Fruit fly (Drosophila melanogaster) whole organism, embryonic: ENCODE results near the gene shi.

Experiments
- Awh ChIP-seq: fragments of 200-800 bp; sonication (Bioruptor generic); IDR thresholded peaks from 2 replicates; pipeline ENCODE4, ENCODE4 v1.3.6; 2022; ENCODE audit warnings: missing biosample characterization, missing genetic modification characterization
- Bteb2 ChIP-seq: fragments of 200-800 bp; sonication (Bioruptor generic); optimal IDR thresholded peaks from 2 replicates; lab custom pipeline; 2016; ENCODE audit warnings: missing biosample characterization, missing genetic modification characterization
- CG10431 ChIP-seq: fragments of 200-800 bp; sonication (Bioruptor generic); optimal IDR thresholded peaks from 3 replicates; lab custom pipeline; 2018; ENCODE audit warnings: missing biosample characterization, mild to moderate bottlenecking, missing genetic modification characterization
- CG11247 ChIP-seq: fragments of 200-800 bp; sonication (Bioruptor generic); IDR thresholded peaks from 2 replicates; pipeline ENCODE4 v1.3.6; 2022; ENCODE audit warnings: missing biosample characterization, missing genetic modification characterization
- CG1233 ChIP-seq: fragments of 200-800 bp; sonication (Bioruptor generic); optimal IDR thresholded peaks from 4 replicates; lab custom pipeline; 2018; ENCODE audit warnings: missing biosample characterization, mild to moderate bottlenecking, missing genetic modification characterization
- CG14710 ChIP-seq: fragments of 200-800 bp; sonication (Bioruptor generic); optimal IDR thresholded peaks from 3 replicates; lab custom pipeline; 2019; ENCODE audit warnings: missing biosample characterization, mild to moderate bottlenecking, missing genetic modification characterization, moderate library complexity
- CG1647 ChIP-seq: fragments of 200-800 bp; sonication (Bioruptor generic); optimal IDR thresholded peaks from 3 replicates; lab custom pipeline; 2016; ENCODE audit warnings: missing biosample characterization, missing genetic modification characterization
- CG17385 ChIP-seq: fragments of 200-800 bp; sonication (Bioruptor generic); optimal IDR thresholded peaks from 3 replicates; lab custom pipeline; 2018; ENCODE audit warnings: missing biosample characterization, mild to moderate bottlenecking, missing genetic modification characterization
- CG3407 ChIP-seq: fragments of 200-800 bp; sonication (Bioruptor generic); optimal IDR thresholded peaks from 2 replicates; lab custom pipeline; 2018; ENCODE audit warnings: missing biosample characterization, mild to moderate bottlenecking, missing genetic modification characterization
- CG4820 ChIP-seq: fragments of 200-800 bp; sonication (Bioruptor generic); optimal IDR thresholded peaks from 3 replicates; lab custom pipeline; 2016; ENCODE audit warnings: missing biosample characterization, missing genetic modification characterization
- CG5245 ChIP-seq: fragments of 200-800 bp; sonication (Bioruptor generic); optimal IDR thresholded peaks from 3 replicates; lab custom pipeline; 2016; ENCODE audit warnings: missing biosample characterization, missing genetic modification characterization
- CG6765 ChIP-seq: fragments of 200-800 bp; sonication (Bioruptor generic); optimal IDR thresholded peaks from 3 replicates; lab custom pipeline; 2017; ENCODE audit warnings: missing biosample characterization, mild to moderate bottlenecking, missing genetic modification characterization
- CG6813 ChIP-seq: fragments of 200-800 bp; sonication (Bioruptor generic); optimal IDR thresholded peaks from 2 replicates; lab custom pipeline; 2017; ENCODE audit warnings: missing biosample characterization, missing genetic modification characterization, mild to moderate bottlenecking, moderate library complexity, missing genetic modification reagents
- CG7372 ChIP-seq: fragments of 200-800 bp; sonication (Bioruptor generic); IDR thresholded peaks from 2 replicates; pipeline ENCODE4 v1.3.6; 2022; ENCODE audit warnings: missing biosample characterization, missing genetic modification characterization
- CG7987 ChIP-seq: fragments of 200-800 bp; sonication (Bioruptor generic); optimal IDR thresholded peaks from 2 replicates; lab custom pipeline; 2018; ENCODE audit warnings: missing biosample characterization, mild to moderate bottlenecking, missing genetic modification characterization, moderate library complexity
- CG8765 ChIP-seq: fragments of 200-800 bp; sonication (Bioruptor generic); IDR thresholded peaks from 2 replicates; pipeline ENCODE4 v1.3.6; 2022; ENCODE audit warnings: missing biosample characterization, missing genetic modification characterization
- CG9437 ChIP-seq: fragments of 200-800 bp; sonication (Bioruptor generic); optimal IDR thresholded peaks from 2 replicates; lab custom pipeline; 2018; ENCODE audit warnings: missing biosample characterization, mild to moderate bottlenecking, missing genetic modification characterization
- CHES-1-like ChIP-seq: fragments of 200-800 bp; sonication (Bioruptor generic); optimal IDR thresholded peaks from 2 replicates; lab custom pipeline; 2016; ENCODE audit warnings: missing biosample characterization, missing genetic modification characterization
- Doc2 ChIP-seq: fragments of 200-800 bp; sonication (Bioruptor generic); IDR thresholded peaks from 2 replicates; pipeline ENCODE4 v1.3.6; 2022; ENCODE audit warnings: missing biosample characterization, missing genetic modification characterization
- Doc3 ChIP-seq: fragments of 200-800 bp; sonication (Bioruptor generic); IDR thresholded peaks from 3 replicates; pipeline ENCODE4 v1.3.6; 2022; ENCODE audit warnings: missing biosample characterization, missing genetic modification characterization; ENCODE audit not compliant: partially characterized antibody
- H2.0 ChIP-seq: fragments of 200-800 bp; sonication (Bioruptor generic); IDR thresholded peaks from 2 replicates; pipeline ENCODE4 v1.3.6; 2022; ENCODE audit warnings: missing biosample characterization, missing genetic modification characterization
- Hmx ChIP-seq: fragments of 200-800 bp; sonication (Bioruptor generic); optimal IDR thresholded peaks from 2 replicates; lab custom pipeline; 2016; ENCODE audit warnings: missing biosample characterization, missing genetic modification characterization
- Lhr ChIP-seq: fragments of 200-800 bp; sonication (Bioruptor generic); optimal IDR thresholded peaks from 3 replicates; lab custom pipeline; 2017; ENCODE audit warnings: mild to moderate bottlenecking, missing biosample characterization, missing genetic modification reagents, missing genetic modification characterization
- MBD-R2 ChIP-seq: fragments of 200-800 bp; sonication (Bioruptor generic); IDR thresholded peaks from 2 replicates; pipeline ENCODE4 v1.3.6; 2022; ENCODE audit warnings: missing biosample characterization, missing genetic modification characterization
- NFAT ChIP-seq: fragments of 200-800 bp; sonication (Bioruptor generic); IDR thresholded peaks from 2 replicates; pipeline ENCODE4 v1.3.6; 2022; ENCODE audit warnings: missing biosample characterization, missing genetic modification characterization
- PHDP ChIP-seq: fragments of 200-800 bp; sonication (Bioruptor generic); optimal IDR thresholded peaks from 3 replicates; lab custom pipeline; 2018; ENCODE audit warnings: missing biosample characterization, mild to moderate bottlenecking, missing genetic modification characterization, moderate library complexity
- Sin3A ChIP-seq: fragments of >200 bp; optimal IDR thresholded peaks from 2 replicates; lab custom pipeline; 2018
- Sry-β ChIP-seq: fragments of 200-800 bp; sonication (Bioruptor generic); optimal IDR thresholded peaks from 2 replicates; lab custom pipeline; 2018; ENCODE audit warnings: missing biosample characterization, mild to moderate bottlenecking, missing genetic modification characterization, moderate library complexity
- Usf ChIP-seq: fragments of 200-800 bp; sonication (Bioruptor generic); optimal IDR thresholded peaks from 2 replicates; lab custom pipeline; 2017; ENCODE audit warnings: missing genotype, missing biosample characterization, missing genetic modification characterization
- aop ChIP-seq: fragments of 200-800 bp; sonication (Bioruptor generic); IDR thresholded peaks from 2 replicates; pipeline ENCODE4 v1.3.6; 2022; ENCODE audit warnings: missing biosample characterization, missing genetic modification characterization
- ash1 ChIP-seq: fragments of 200-800 bp; sonication (Bioruptor generic); optimal IDR thresholded peaks from 2 replicates; lab custom pipeline; 2018; ENCODE audit warnings: missing biosample characterization, mild to moderate bottlenecking, missing genetic modification characterization
- br ChIP-seq: fragments of >200 bp; optimal IDR thresholded peaks from 2 replicates; lab custom pipeline; 2017
- corto ChIP-seq: fragments of 200-800 bp; sonication (Bioruptor generic); optimal IDR thresholded peaks from 2 replicates; lab custom pipeline; 2016; ENCODE audit warnings: missing biosample characterization, mild to moderate bottlenecking, missing genetic modification characterization, moderate library complexity
- croc ChIP-seq: fragments of 200-800 bp; sonication (Bioruptor generic); conservative IDR thresholded peaks from 3 replicates; pipeline ENCODE4 v1.3.6; 2022; ENCODE audit warnings: missing biosample characterization, missing genetic modification characterization
- fu2 ChIP-seq: fragments of 200-800 bp; sonication (Bioruptor generic); optimal IDR thresholded peaks from 2 replicates; lab custom pipeline; 2016; ENCODE audit warnings: missing biosample characterization, missing genetic modification characterization
- gcm2 ChIP-seq: fragments of 200-800 bp; sonication (Bioruptor generic); optimal IDR thresholded peaks from 2 replicates; lab custom pipeline; 2016; ENCODE audit warnings: missing biosample characterization, missing genetic modification characterization
- gfzf ChIP-seq: fragments of 200-800 bp; sonication (Bioruptor generic); optimal IDR thresholded peaks from 2 replicates; lab custom pipeline; 2016; ENCODE audit warnings: missing biosample characterization, mild to moderate bottlenecking, missing genetic modification characterization, moderate library complexity
- grn ChIP-seq: fragments of 200-800 bp; sonication (Bioruptor generic); optimal IDR thresholded peaks from 3 replicates; lab custom pipeline; 2017; ENCODE audit warnings: missing biosample characterization, missing genetic modification characterization
- ken ChIP-seq: fragments of 200-800 bp; sonication (Bioruptor generic); IDR thresholded peaks from 3 replicates; pipeline ENCODE4 v1.3.6; 2022; ENCODE audit warnings: missing biosample characterization, missing genetic modification characterization
- oc ChIP-seq: fragments of 200-800 bp; sonication (Bioruptor generic); optimal IDR thresholded peaks from 2 replicates; lab custom pipeline; 2018; ENCODE audit warnings: missing biosample characterization, mild to moderate bottlenecking, missing genetic modification characterization, moderate library complexity
- pan ChIP-seq, 4 experiments: fragments of >200 bp in 3 of 4; fragments of 200-800 bp in 1 of 4; sonication (Bioruptor generic) in 1 of 4; optimal IDR thresholded peaks in 3 of 4; IDR thresholded peaks in 1 of 4; 2 replicates each; pipeline versions ENCODE4 v1.3.6 to Lab custom; 2017 to 2022; ENCODE audit warnings: missing biosample characterization in 2 of 4, missing genetic modification characterization in 2 of 4, mixed read lengths in 1 of 4
- peb ChIP-seq: fragments of 200-800 bp; sonication (Bioruptor generic); IDR thresholded peaks from 2 replicates; pipeline ENCODE4 v1.3.6; 2022; ENCODE audit warnings: missing biosample characterization, missing genetic modification characterization
- phol ChIP-seq: fragments of 200-800 bp; sonication (Bioruptor generic); optimal IDR thresholded peaks from 3 replicates; lab custom pipeline; 2018; ENCODE audit warnings: missing biosample characterization, mild to moderate bottlenecking, missing genetic modification characterization, moderate library complexity
- ranshi ChIP-seq: fragments of 200-800 bp; sonication (Bioruptor generic); IDR thresholded peaks from 2 replicates; pipeline ENCODE4 v1.3.6; 2022; ENCODE audit warnings: missing biosample characterization, missing genetic modification characterization
- slbo ChIP-seq: fragments of 200-800 bp; sonication (Bioruptor generic); IDR thresholded peaks from 2 replicates; pipeline ENCODE4 v1.3.6; 2022; ENCODE audit warnings: missing biosample characterization, missing genetic modification characterization
- ssp ChIP-seq: fragments of 200-800 bp; sonication (Bioruptor generic); IDR thresholded peaks from 2 replicates; pipeline ENCODE4 v1.3.6; 2022; ENCODE audit warnings: missing biosample characterization, missing genetic modification characterization
- tio ChIP-seq: fragments of 200-800 bp; sonication (Bioruptor generic); optimal IDR thresholded peaks from 2 replicates; lab custom pipeline; 2017; ENCODE audit warnings: missing biosample characterization, missing genetic modification characterization, inconsistent platforms
- tup ChIP-seq: fragments of 200-800 bp; sonication (Bioruptor generic); optimal IDR thresholded peaks from 2 replicates; lab custom pipeline; 2016; ENCODE audit warnings: missing biosample characterization, mild to moderate bottlenecking, missing genetic modification characterization, moderate library complexity
- twi ChIP-seq: fragments of 200-800 bp; optimal IDR thresholded peaks from 2 replicates; lab custom pipeline; 2019; ENCODE audit warnings: missing biosample characterization, mild to moderate bottlenecking, missing genetic modification characterization, moderate library complexity

Gene shi

dm6 chrX:15870777-15871757, 20.8 kb upstream of the shi start (continued):
- TF ChIP-seq grn = peak; percentile 48
- no peak for TF ChIP-seq br (lab: Kevin White, UChicago)
- peak; percentile 60 for TF ChIP-seq ash1 (GFP tag; lab: Kevin White, UChicago)
- TF ChIP-seq CG1647 = peak; percentile 41
- TF ChIP-seq CG7372 (GFP tag; lab: Robert Waterston, UW) = no peak
- no peak for TF ChIP-seq Lhr (GFP tag; lab: Kevin White, UChicago)
- TF ChIP-seq CG17385 (GFP tag; lab: Kevin White, UChicago) = peak; percentile 69
- no peak for TF ChIP-seq CG3407
- TF ChIP-seq Awh (GFP tag; lab: Robert Waterston, UW) = peak; percentile 77
- TF ChIP-seq MBD-R2 = no peak
- TF ChIP-seq tio = no peak
- TF ChIP-seq PHDP = peak; percentile 69
- no peak for TF ChIP-seq CG9437 (GFP tag; lab: Kevin White, UChicago)
- no peak for TF ChIP-seq CG1233 (GFP tag; lab: Kevin White, UChicago)
- no peak for TF ChIP-seq peb (GFP tag; lab: Robert Waterston, UW)
- no peak for TF ChIP-seq phol (tag; lab: Kevin White, UChicago)
- no peak for TF ChIP-seq slbo (GFP tag; lab: Robert Waterston, UW)
- TF ChIP-seq H2.0 (GFP tag; lab: Robert Waterston, UW) = no peak
- no peak for TF ChIP-seq gfzf (GFP tag; lab: Kevin White, UChicago)
- no peak for TF ChIP-seq croc (GFP tag; lab: Robert Waterston, UW)
- TF ChIP-seq CG6765 (GFP tag; lab: Kevin White, UChicago) = peak; percentile 86
- peak; percentile 100 for TF ChIP-seq CG10431 (GFP tag; lab: Kevin White, UChicago)
- TF ChIP-seq Doc3 (GFP tag; lab: Robert Waterston, UW) = no peak
- no peak for TF ChIP-seq gcm2 (GFP tag; lab: Kevin White, UChicago)
- no peak for TF ChIP-seq CG8765 (GFP tag; lab: Robert Waterston, UW)
- TF ChIP-seq pan (optimal IDR thresholded peaks at IDR 0.05; lab: Kevin White, UChicago) = no peak
- peak in 1 of 2 experiments; percentile 23 for TF ChIP-seq pan (GFP tag; optimal IDR thresholded peaks at IDR 0.05 in 1 of 2, IDR thresholded peaks at IDR 0.05 in 1 of 2)
- TF ChIP-seq CG14710 (tag; lab: Kevin White, UChicago) = peak; percentile 28
- no peak for TF ChIP-seq corto (GFP tag; lab: Kevin White, UChicago)
- TF ChIP-seq ken (GFP tag; lab: Robert Waterston, UW) = no peak
- TF ChIP-seq ranshi (GFP tag; lab: Robert Waterston, UW) = peak; percentile 29; the same call in 1 of the 2 replicates
- TF ChIP-seq CG7987 (GFP tag; lab: Kevin White, UChicago) = peak; percentile 83
- peak; percentile 31; the same call in 1 of the 2 replicates for TF ChIP-seq NFAT (GFP tag; lab: Robert Waterston, UW)
- TF ChIP-seq ssp (GFP tag; lab: Robert Waterston, UW) = peak; percentile 43
- TF ChIP-seq aop (GFP tag; lab: Robert Waterston, UW) = no peak
- TF ChIP-seq fu2 (GFP tag; lab: Kevin White, UChicago) = no peak
- TF ChIP-seq twi (tag; lab: Kevin White, UChicago) = no peak
- no peak for TF ChIP-seq oc (tag; lab: Kevin White, UChicago)
- TF ChIP-seq CG6813 (GFP tag; lab: Kevin White, UChicago) = peak; percentile 88
- peak; percentile 75 for TF ChIP-seq Bteb2 (GFP tag; lab: Kevin White, UChicago)
- TF ChIP-seq Usf (GFP tag; lab: Kevin White, UChicago) = no peak
- TF ChIP-seq Doc2 = no peak
- TF ChIP-seq Hmx = no peak
- TF ChIP-seq Sin3A (lab: Kevin White, UChicago) = no peak
- no peak for TF ChIP-seq Sry-β (GFP tag; lab: Kevin White, UChicago)
- TF ChIP-seq CG11247 (GFP tag; lab: Robert Waterston, UW) = 0 out of 2 replicates have a peak, but pooled peaks have one; percentile 28
- peak; percentile 43 for TF ChIP-seq CHES-1-like (GFP tag; lab: Kevin White, UChicago)
- TF ChIP-seq CG5245 (GFP tag; lab: Kevin White, UChicago) = no peak
- TF ChIP-seq tup = peak; percentile 19
- no peak for TF ChIP-seq CG4820
